Fruit fly (Drosophila melanogaster): ENCODE data around the gene Gr28b.

dm6 chr2L:7466304-7466703 is 4.3 kb upstream of the Gr28b start, which contains the start of gene CG6055:
- TF ChIP-seq CG7556 (GFP tag; optimal IDR thresholded peaks at IDR 0.05) (no peak), shn (GFP tag; optimal IDR thresholded peaks at IDR 0.05) (no peak), CG7786 (GFP tag; optimal IDR thresholded peaks at IDR 0.05) (no peak), CG1647 (GFP tag; optimal IDR thresholded peaks at IDR 0.05) (no peak), knrl (GFP tag; IDR thresholded peaks at IDR 0.05; ENCODE audit: partially characterized antibody) (no peak), lab (GFP tag; optimal IDR thresholded peaks at IDR 0.05) (no peak), CG9437 (GFP tag; optimal IDR thresholded peaks at IDR 0.05) (no peak), mirr (GFP tag; optimal IDR thresholded peaks at IDR 0.05) (no peak)
